Worm (Caenorhabditis elegans): ENCODE measurements around the gene sox-3.

DNA sequence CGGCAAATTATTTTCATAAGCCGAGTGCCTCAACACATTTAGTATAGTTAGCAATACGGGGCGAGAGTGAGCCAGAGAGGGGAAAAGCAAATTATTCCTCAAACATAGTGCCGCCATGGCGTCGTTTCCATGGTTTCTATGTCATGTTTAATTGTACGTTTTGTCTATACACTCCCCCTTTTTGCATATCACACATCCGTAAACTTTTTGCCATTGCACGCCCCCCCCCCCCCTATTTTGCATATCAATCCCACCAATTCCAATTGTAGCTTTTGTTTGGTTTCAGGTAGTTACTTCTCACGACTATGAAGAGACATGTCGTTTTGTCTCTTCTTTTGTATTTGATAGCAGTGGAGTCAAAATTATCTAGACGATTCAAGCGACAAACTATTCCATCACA lies 28.8 kb downstream of the sox-3 start, which contains the start of gene C26G2.2:
- no peak for TF ChIP-seq pes-1 (GFP tag; IDR thresholded peaks at IDR 0.05)
- no peak for TF ChIP-seq ama-1 (optimal IDR thresholded peaks at IDR 0.05)
- no peak for TF ChIP-seq tbx-11 (GFP tag; IDR thresholded peaks at IDR 0.05)
- no peak for TF ChIP-seq ceh-36 (tag; optimal IDR thresholded peaks at IDR 0.05)
- TF ChIP-seq hmg-4 (GFP tag; optimal IDR thresholded peaks at IDR 0.05), result no peak
- no peak for TF ChIP-seq hmbx-1 (tag; optimal IDR thresholded peaks at IDR 0.05)
- TF ChIP-seq flt-1 (GFP tag; IDR thresholded peaks at IDR 0.05), result no peak
- TF ChIP-seq sea-1 (GFP tag; conservative IDR thresholded peaks at IDR 0.05), result no peak
- TF ChIP-seq F13C5.2 (tag; optimal IDR thresholded peaks at IDR 0.05), result no peak
- no peak for TF ChIP-seq aly-1 (tag; optimal IDR thresholded peaks at IDR 0.05)
- TF ChIP-seq ets-7 (tag; optimal IDR thresholded peaks at IDR 0.05), result no peak
- no peak for TF ChIP-seq ceh-13 (GFP tag; optimal IDR thresholded peaks at IDR 0.05)
- no peak for TF ChIP-seq tra-4 (tag; optimal IDR thresholded peaks at IDR 0.05)
